Worm (Caenorhabditis elegans): ENCODE results near the gene F33G12.7.

F33G12.7 gene

ce11 chrII:5011978-5012377 lies 28.5 kb downstream of the F33G12.7 start, which contains the start of gene F59A6.12:
TSS of gene F59A6.12 (minus strand) at chrII:5012078.
- TF ChIP-seq ama-1 (optimal IDR thresholded peaks at IDR 0.05) (no peak), ceh-36 (tag; optimal IDR thresholded peaks at IDR 0.05) (no peak), hnd-1 (tag; optimal IDR thresholded peaks at IDR 0.05) (no peak), B0310.2 (tag; optimal IDR thresholded peaks at IDR 0.05) (no peak), tra-4 (tag; optimal IDR thresholded peaks at IDR 0.05) (no peak), hmg-4 (GFP tag; optimal IDR thresholded peaks at IDR 0.05) (no peak)

ce11 chrII:5008033-5008432 lies 32.4 kb downstream of the F33G12.7 start, which contains the start of gene F59A6.3:
TSS of gene F59A6.3 (plus strand) at chrII:5008333.
- TF ChIP-seq hnd-1 (tag; optimal IDR thresholded peaks at IDR 0.05) (no peak), ceh-13 (GFP tag; optimal IDR thresholded peaks at IDR 0.05) (no peak), tbx-11 (GFP tag; IDR thresholded peaks at IDR 0.05) (no peak), scrt-1 (GFP tag; IDR thresholded peaks at IDR 0.05) (no peak), hmg-4 (GFP tag; optimal IDR thresholded peaks at IDR 0.05) (no peak), hmbx-1 (tag; optimal IDR thresholded peaks at IDR 0.05) (no peak), flt-1 (GFP tag; IDR thresholded peaks at IDR 0.05) (no peak), tra-4 (tag; optimal IDR thresholded peaks at IDR 0.05) (no peak), B0310.2 (tag; optimal IDR thresholded peaks at IDR 0.05) (no peak), ceh-36 (tag; optimal IDR thresholded peaks at IDR 0.05) (no peak), ets-7 (tag; optimal IDR thresholded peaks at IDR 0.05) (no peak), F13C5.2 (tag; optimal IDR thresholded peaks at IDR 0.05) (no peak), tbx-37 (GFP tag; conservative IDR thresholded peaks at IDR 0.05) (no peak), aly-1 (tag; optimal IDR thresholded peaks at IDR 0.05) (no peak), pes-1 (GFP tag; IDR thresholded peaks at IDR 0.05) (no peak)

- TF ChIP-seq pes-1 (GFP tag; IDR thresholded peaks at IDR 0.05) (no peak), ceh-36 (tag; optimal IDR thresholded peaks at IDR 0.05) (no peak), B0310.2 (tag; optimal IDR thresholded peaks at IDR 0.05) (no peak), tra-4 (tag; optimal IDR thresholded peaks at IDR 0.05) (no peak), hmbx-1 (tag; optimal IDR thresholded peaks at IDR 0.05) (no peak), F13C5.2 (tag; optimal IDR thresholded peaks at IDR 0.05) (no peak), scrt-1 (GFP tag; IDR thresholded peaks at IDR 0.05) (no peak), tbx-37 (GFP tag; conservative IDR thresholded peaks at IDR 0.05) (no peak), aly-1 (tag; optimal IDR thresholded peaks at IDR 0.05) (no peak), hmg-4 (GFP tag; optimal IDR thresholded peaks at IDR 0.05) (no peak), ets-7 (tag; optimal IDR thresholded peaks at IDR 0.05) (no peak), hnd-1 (tag; optimal IDR thresholded peaks at IDR 0.05) (no peak)
Observed at ce11 chrII:5004781-5005180, 35.7 kb downstream of the F33G12.7 start, which contains the start of gene F59A6.4. TSS of gene F59A6.4 (plus strand) at chrII:5005081.

ce11 chrII:5003660-5004059 lies 36.8 kb downstream of the F33G12.7 start, which contains the start of gene F59A6.10:
TSS of gene F59A6.10 (plus strand) at chrII:5003960.
- no peak for TF ChIP-seq ama-1 (optimal IDR thresholded peaks at IDR 0.05)
- TF ChIP-seq flt-1 (GFP tag; IDR thresholded peaks at IDR 0.05): no peak
- TF ChIP-seq pes-1 (GFP tag; IDR thresholded peaks at IDR 0.05): no peak
- TF ChIP-seq sea-1 (GFP tag; conservative IDR thresholded peaks at IDR 0.05): no peak
- no peak for TF ChIP-seq aly-1 (tag; optimal IDR thresholded peaks at IDR 0.05)
- TF ChIP-seq scrt-1 (GFP tag; IDR thresholded peaks at IDR 0.05): no peak
- no peak for TF ChIP-seq B0310.2 (tag; optimal IDR thresholded peaks at IDR 0.05)
- TF ChIP-seq ets-7 (tag; optimal IDR thresholded peaks at IDR 0.05): no peak

- TF ChIP-seq pes-1 (GFP tag; IDR thresholded peaks at IDR 0.05) (no peak), aly-1 (tag; optimal IDR thresholded peaks at IDR 0.05) (no peak), ceh-13 (GFP tag; optimal IDR thresholded peaks at IDR 0.05) (no peak), flt-1 (GFP tag; IDR thresholded peaks at IDR 0.05) (no peak), F13C5.2 (tag; optimal IDR thresholded peaks at IDR 0.05) (no peak), hmg-4 (GFP tag; optimal IDR thresholded peaks at IDR 0.05) (no peak), ama-1 (optimal IDR thresholded peaks at IDR 0.05) (no peak), hnd-1 (tag; optimal IDR thresholded peaks at IDR 0.05) (no peak), scrt-1 (GFP tag; IDR thresholded peaks at IDR 0.05) (no peak), tbx-11 (GFP tag; IDR thresholded peaks at IDR 0.05) (no peak), hmbx-1 (tag; optimal IDR thresholded peaks at IDR 0.05) (no peak), ceh-36 (tag; optimal IDR thresholded peaks at IDR 0.05) (no peak), B0310.2 (tag; optimal IDR thresholded peaks at IDR 0.05) (no peak), ets-7 (tag; optimal IDR thresholded peaks at IDR 0.05) (no peak), tbx-37 (GFP tag; conservative IDR thresholded peaks at IDR 0.05) (no peak), sea-1 (GFP tag; conservative IDR thresholded peaks at IDR 0.05) (no peak), tra-4 (tag; optimal IDR thresholded peaks at IDR 0.05) (no peak)
Observed at ce11 chrII:5001866-5002265, 38.6 kb downstream of the F33G12.7 start.

- no peak for TF ChIP-seq ceh-13 (GFP tag; optimal IDR thresholded peaks at IDR 0.05)
- no peak for TF ChIP-seq hnd-1 (tag; optimal IDR thresholded peaks at IDR 0.05)
- peak; percentile 70 for TF ChIP-seq F13C5.2 (tag; optimal IDR thresholded peaks at IDR 0.05)
- no peak for TF ChIP-seq tbx-37 (GFP tag; conservative IDR thresholded peaks at IDR 0.05)
- TF ChIP-seq hmg-4 (GFP tag; optimal IDR thresholded peaks at IDR 0.05): no peak
Observed at ce11 chrII:4999122-4999521, 41.4 kb downstream of the F33G12.7 start, which contains the start of gene citk-2. TSS of gene citk-2 (plus strand) at chrII:4999520.

ce11 chrII:4998657-4999056 lies 41.8 kb downstream of the F33G12.7 start, which contains the start of gene F59A6.11:
TSS of gene F59A6.11 (minus strand) at chrII:4998757.
- TF ChIP-seq ets-7 (tag; optimal IDR thresholded peaks at IDR 0.05): no peak
- no peak for TF ChIP-seq pes-1 (GFP tag; IDR thresholded peaks at IDR 0.05)
- no peak for TF ChIP-seq tra-4 (tag; optimal IDR thresholded peaks at IDR 0.05)

ce11 chrII:4994939-4995338 lies 45.5 kb downstream of the F33G12.7 start, which contains the start of gene rnh-1.0:
TSS of gene rnh-1.0 (plus strand) at chrII:4995327.
- TF ChIP-seq hmg-4 (GFP tag; optimal IDR thresholded peaks at IDR 0.05): no peak
- TF ChIP-seq ceh-13 (GFP tag; optimal IDR thresholded peaks at IDR 0.05): no peak
- TF ChIP-seq aly-1 (tag; optimal IDR thresholded peaks at IDR 0.05): no peak
- TF ChIP-seq F13C5.2 (tag; optimal IDR thresholded peaks at IDR 0.05): no peak
- TF ChIP-seq hmbx-1 (tag; optimal IDR thresholded peaks at IDR 0.05): no peak
- no peak for TF ChIP-seq scrt-1 (GFP tag; IDR thresholded peaks at IDR 0.05)
- no peak for TF ChIP-seq ama-1 (optimal IDR thresholded peaks at IDR 0.05)
- no peak for TF ChIP-seq tbx-37 (GFP tag; conservative IDR thresholded peaks at IDR 0.05)
- TF ChIP-seq ceh-36 (tag; optimal IDR thresholded peaks at IDR 0.05): no peak
- no peak for TF ChIP-seq flt-1 (GFP tag; IDR thresholded peaks at IDR 0.05)
- no peak for TF ChIP-seq ets-7 (tag; optimal IDR thresholded peaks at IDR 0.05)
- TF ChIP-seq tbx-11 (GFP tag; IDR thresholded peaks at IDR 0.05): no peak
- TF ChIP-seq tra-4 (tag; optimal IDR thresholded peaks at IDR 0.05): no peak
- TF ChIP-seq pes-1 (GFP tag; IDR thresholded peaks at IDR 0.05): no peak
- TF ChIP-seq hnd-1 (tag; optimal IDR thresholded peaks at IDR 0.05): no peak
- TF ChIP-seq sea-1 (GFP tag; conservative IDR thresholded peaks at IDR 0.05): no peak
- no peak for TF ChIP-seq B0310.2 (tag; optimal IDR thresholded peaks at IDR 0.05)

All from whole organism, early embryonic.